Fruit fly (Drosophila melanogaster): ENCODE results near the gene Cpsf5.
A peak's percentile ranks its signal among the peaks of the same experiment; 100 is the strongest.

DNA sequence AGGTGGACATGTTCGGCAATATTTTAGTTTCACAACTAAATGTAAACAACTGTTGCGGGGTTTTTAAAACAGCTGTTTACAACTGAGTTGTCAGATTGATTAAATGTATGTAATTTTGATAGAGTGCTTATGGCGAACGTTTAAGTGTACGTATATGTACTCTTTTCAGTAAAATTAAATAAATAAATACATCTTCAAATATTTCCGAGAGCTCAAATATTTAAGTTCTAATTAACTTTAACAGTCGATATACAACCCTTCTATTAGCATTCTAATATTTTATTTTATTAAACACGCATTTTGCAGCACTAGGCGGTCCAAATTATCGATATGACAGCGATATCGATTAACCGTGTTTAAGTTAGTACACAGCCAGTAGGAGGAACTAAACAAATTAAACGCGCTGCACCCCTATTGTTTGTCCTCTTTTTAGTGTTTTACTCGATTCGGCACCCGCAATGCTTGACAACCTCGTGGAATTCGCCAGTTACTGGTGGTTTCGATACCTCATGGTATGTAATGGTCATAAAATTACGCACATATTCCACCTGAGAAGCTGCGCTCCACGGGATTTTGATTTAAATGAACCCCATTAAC is 40.8 kb downstream of the Cpsf5 start, which contains the start of the genes CG3448 and ghi:
- TF ChIP-seq Eip75B (GFP tag; optimal IDR thresholded peaks at IDR 0.05) (peak; percentile 72), dac (GFP tag; optimal IDR thresholded peaks at IDR 0.05) (no peak), CG11762 (GFP tag; optimal IDR thresholded peaks at IDR 0.05; ENCODE audit: insufficient read depth) (peak; percentile 49), acj6 (GFP tag; optimal IDR thresholded peaks at IDR 0.05) (peak; percentile 58), achi (GFP tag; optimal IDR thresholded peaks at IDR 0.05) (peak; percentile 60), Hr39 (GFP tag; optimal IDR thresholded peaks at IDR 0.05) (peak; percentile 28), Eip78C (GFP tag) (peak; percentile 89)
